Worm (Caenorhabditis elegans) whole organism, mixed stage, embryonic: ENCODE data around the gene F43G6.10.

Experiments
- nhr-2 ChIP-seq: fragments of 150-350 bp; optimal IDR thresholded peaks from 2 replicates; lab custom pipeline; 2014; ENCODE audit warnings: missing biosample characterization, missing genetic modification characterization
- nhr-76 ChIP-seq: sonication (generic microtip); optimal IDR thresholded peaks from 2 replicates; lab custom pipeline; 2017; ENCODE audit warnings: missing biosample characterization, missing genetic modification characterization
- unc-62 ChIP-seq: fragments of 150-350 bp; optimal IDR thresholded peaks from 2 replicates; lab custom pipeline; 2014; ENCODE audit warnings: missing biosample characterization, missing genetic modification reagents, missing genetic modification characterization

DNA sequence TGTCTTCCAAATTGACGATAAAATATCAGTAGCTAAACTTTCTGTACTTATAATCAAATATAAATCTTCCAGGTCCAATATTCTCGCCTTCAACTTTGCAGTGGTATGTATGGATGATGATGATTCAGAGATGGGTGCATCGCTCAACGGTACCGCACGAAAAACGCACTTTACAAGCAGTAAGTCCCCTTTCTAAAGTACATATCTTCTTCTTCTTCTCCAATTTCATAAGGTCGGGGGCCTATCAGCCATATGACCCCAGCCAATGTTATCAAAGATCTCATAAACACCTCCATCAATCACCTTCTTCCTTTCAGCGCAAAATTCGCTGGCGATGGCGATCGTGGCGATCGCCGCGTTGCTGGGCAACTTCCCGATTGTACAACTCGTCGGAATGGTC, 34.3 kb downstream of the F43G6.10 start:
- no peak for TF ChIP-seq nhr-76 (tag; lab: Kevin White, UChicago)
- no peak for TF ChIP-seq nhr-2
- TF ChIP-seq unc-62 (GFP tag; lab: Kevin White, UChicago): no peak
